Fruit fly (Drosophila melanogaster): ENCODE results near the gene Ciz1.

Gene Ciz1

DNA sequence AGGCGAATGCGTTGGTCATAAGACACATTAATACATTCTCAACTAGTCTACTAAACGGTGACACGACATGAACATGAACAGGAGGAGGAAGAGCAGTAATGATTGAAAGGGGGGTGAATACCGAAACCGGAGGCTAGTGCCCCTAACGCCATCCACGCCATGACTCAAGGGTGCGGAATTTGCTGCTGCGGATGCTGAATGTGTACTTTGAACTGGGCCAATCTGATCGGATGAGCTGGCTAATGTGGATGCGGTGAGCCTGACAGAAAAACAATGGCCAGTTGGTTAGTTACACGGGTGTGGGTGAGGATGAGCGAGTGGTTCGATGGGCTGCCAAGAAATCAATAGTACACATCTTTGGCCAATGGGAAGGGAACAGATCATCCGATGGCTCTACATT lies 783 bp upstream of the Ciz1 start:
- no peak for TF ChIP-seq dl (GFP tag; optimal IDR thresholded peaks at IDR 0.05; ENCODE audit: insufficient read depth in 1 of 2, partially characterized antibody in 2 of 2)
- no peak for TF ChIP-seq h (GFP tag; optimal IDR thresholded peaks at IDR 0.05)
- no peak for TF ChIP-seq dsf (GFP tag; optimal IDR thresholded peaks at IDR 0.05; ENCODE audit: borderline replicate concordance)
- no peak for TF ChIP-seq Vsx2 (GFP tag; optimal IDR thresholded peaks at IDR 0.05; ENCODE audit: partially characterized antibody)
- TF ChIP-seq Myc (optimal IDR thresholded peaks at IDR 0.05) = no peak
- TF ChIP-seq tai (GFP tag; optimal IDR thresholded peaks at IDR 0.05) = no peak
- TF ChIP-seq CG32264 (GFP tag; optimal IDR thresholded peaks at IDR 0.05) = no peak
- no peak for TF ChIP-seq rgr (GFP tag; optimal IDR thresholded peaks at IDR 0.05)
- TF ChIP-seq GATAd (GFP tag; optimal IDR thresholded peaks at IDR 0.05) = no peak
- TF ChIP-seq usp (GFP tag; optimal IDR thresholded peaks at IDR 0.05) = no peak
- no peak for TF ChIP-seq brk (GFP tag; optimal IDR thresholded peaks at IDR 0.05)
- no peak for TF ChIP-seq N (GFP tag; optimal IDR thresholded peaks at IDR 0.05)

DNA sequence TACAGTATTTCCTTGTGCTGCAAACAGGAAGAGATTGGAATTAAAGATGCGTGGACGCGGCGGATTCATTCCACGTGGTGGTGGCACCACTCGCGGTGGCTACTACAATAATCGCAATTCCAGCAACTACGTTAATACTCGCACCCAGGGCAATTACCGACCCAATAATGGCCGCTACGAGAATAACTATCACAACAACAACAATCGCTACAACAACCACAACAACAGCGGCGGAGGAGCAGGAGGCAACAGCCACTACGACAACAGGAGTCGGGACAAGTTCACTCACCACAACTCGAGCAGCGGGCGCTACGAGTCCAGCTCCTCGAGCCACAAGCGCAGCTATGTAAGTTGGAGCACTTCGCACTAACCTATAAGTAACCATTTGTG lies 609 bp downstream of the Ciz1 start:
- TF ChIP-seq Jra (GFP tag; optimal IDR thresholded peaks at IDR 0.05) (no peak), CG32264 (GFP tag; optimal IDR thresholded peaks at IDR 0.05) (no peak), Hr83 (GFP tag; optimal IDR thresholded peaks at IDR 0.05; ENCODE audit: poor library complexity, severe bottlenecking) (no peak), GATAd (GFP tag; optimal IDR thresholded peaks at IDR 0.05) (no peak), Dif (GFP tag; optimal IDR thresholded peaks at IDR 0.05; ENCODE audit: partially characterized antibody) (no peak), sv (GFP tag; optimal IDR thresholded peaks at IDR 0.05) (no peak), lola (GFP tag; optimal IDR thresholded peaks at IDR 0.05) (no peak), Sp1 (GFP tag; optimal IDR thresholded peaks at IDR 0.05) (no peak), dsf (GFP tag; optimal IDR thresholded peaks at IDR 0.05; ENCODE audit: borderline replicate concordance) (no peak), psq (GFP tag; optimal IDR thresholded peaks at IDR 0.05) (no peak), sage (GFP tag; optimal IDR thresholded peaks at IDR 0.05) (no peak), tai (GFP tag; optimal IDR thresholded peaks at IDR 0.05) (no peak), usp (GFP tag; optimal IDR thresholded peaks at IDR 0.05) (no peak), woc (GFP tag; optimal IDR thresholded peaks at IDR 0.05) (no peak), CG9705 (GFP tag; optimal IDR thresholded peaks at IDR 0.05) (no peak), ey (GFP tag; optimal IDR thresholded peaks at IDR 0.05) (no peak), N (GFP tag; optimal IDR thresholded peaks at IDR 0.05) (no peak), foxo (GFP tag; optimal IDR thresholded peaks at IDR 0.05) (no peak), pan (optimal IDR thresholded peaks at IDR 0.05) (no peak)

DNA sequence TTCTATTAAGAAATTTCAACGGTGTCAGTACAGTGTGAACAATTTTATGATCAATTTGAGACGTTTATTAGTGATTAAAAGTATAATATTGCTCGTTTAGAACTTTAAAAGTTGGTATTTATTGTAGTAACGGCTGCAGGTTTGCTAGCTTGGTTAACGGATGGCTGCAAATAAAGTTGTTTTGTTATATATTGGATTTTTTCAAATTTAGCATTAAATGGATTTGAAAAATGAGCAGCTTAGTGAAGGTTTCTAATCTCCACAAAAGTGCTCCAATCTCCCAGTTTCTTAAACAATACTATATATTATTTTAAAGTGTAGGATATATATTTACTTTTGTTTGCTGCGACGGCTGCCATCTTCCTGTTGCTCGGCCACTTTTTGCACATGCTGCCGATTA lies 7.6 kb downstream of the Ciz1 start:
- no peak for TF ChIP-seq CG9705 (GFP tag; optimal IDR thresholded peaks at IDR 0.05)
- TF ChIP-seq Hr83 (GFP tag; optimal IDR thresholded peaks at IDR 0.05; ENCODE audit: poor library complexity, severe bottlenecking) = no peak
- TF ChIP-seq Vsx2 (GFP tag; optimal IDR thresholded peaks at IDR 0.05; ENCODE audit: partially characterized antibody) = no peak
- no peak for TF ChIP-seq Sp1 (GFP tag; optimal IDR thresholded peaks at IDR 0.05)

DNA sequence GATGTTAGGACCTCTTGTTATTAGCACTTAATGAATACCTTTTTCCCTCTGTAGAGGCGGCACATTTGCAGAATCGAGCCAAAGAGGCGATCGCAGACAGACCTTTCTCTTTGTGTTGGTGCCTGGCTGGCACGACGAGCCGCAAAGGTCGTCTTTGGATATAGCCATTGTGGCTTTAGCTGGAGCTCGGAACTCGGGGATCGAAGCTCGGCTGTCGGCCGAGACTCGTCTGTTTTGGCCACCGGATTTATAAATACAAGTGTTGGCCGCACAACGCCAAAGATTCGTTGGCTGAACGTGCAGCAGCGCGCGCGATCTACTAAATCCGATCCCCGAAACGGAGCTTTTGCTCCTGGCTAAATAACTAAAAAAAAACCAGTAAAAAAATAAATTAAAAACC lies 14.2 kb downstream of the Ciz1 start, which contains the start of gene CG34382:
CG34382 (plus strand) TSS at position 301 of the 400 bp plus-strand sequence.
- TF ChIP-seq dmrt93B (GFP tag; optimal IDR thresholded peaks at IDR 0.05) (no peak), brk (GFP tag; optimal IDR thresholded peaks at IDR 0.05) (no peak), ey (GFP tag; optimal IDR thresholded peaks at IDR 0.05) (no peak), dsf (GFP tag; optimal IDR thresholded peaks at IDR 0.05; ENCODE audit: borderline replicate concordance) (no peak), Hr83 (GFP tag; optimal IDR thresholded peaks at IDR 0.05; ENCODE audit: poor library complexity, severe bottlenecking) (no peak), Vsx2 (GFP tag; optimal IDR thresholded peaks at IDR 0.05; ENCODE audit: partially characterized antibody) (no peak), usp (GFP tag; optimal IDR thresholded peaks at IDR 0.05) (no peak), rgr (GFP tag; optimal IDR thresholded peaks at IDR 0.05) (no peak), Abd-B (GFP tag; optimal IDR thresholded peaks at IDR 0.05) (no peak), CrebA (GFP tag; optimal IDR thresholded peaks at IDR 0.05; ENCODE audit: borderline replicate concordance) (no peak)

DNA sequence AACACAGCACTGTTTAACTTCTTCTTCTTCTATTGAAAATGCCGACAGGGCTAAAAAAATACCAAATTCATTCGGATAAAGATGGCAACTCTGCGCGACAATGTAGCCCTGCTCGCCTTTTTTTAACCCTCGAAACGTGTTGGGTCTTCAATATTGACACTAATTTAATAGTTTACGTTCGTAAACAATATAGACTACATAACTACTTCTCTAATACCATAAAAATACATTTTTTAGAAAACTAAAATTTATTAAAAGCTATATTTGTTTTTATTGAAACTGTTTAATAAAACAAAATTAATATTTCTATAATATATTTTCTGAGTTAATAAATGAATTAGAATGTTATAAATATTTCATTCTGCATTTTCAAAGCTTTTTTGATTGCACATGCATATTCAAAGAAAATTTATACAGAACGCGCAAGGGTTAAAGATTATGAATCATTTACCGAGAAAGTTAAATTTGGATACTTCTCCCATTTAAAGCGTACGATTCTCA lies 24.2 kb downstream of the Ciz1 start, which contains the start of the genes Taf2 and CalpB:
Taf2 (minus strand) TSS at position 54 of the 501 bp plus-strand sequence.
CalpB (plus strand) TSS at position 133 of the 501 bp plus-strand sequence.
- TF ChIP-seq Hr83 (GFP tag; optimal IDR thresholded peaks at IDR 0.05; ENCODE audit: poor library complexity, severe bottlenecking) (peak; percentile 29), foxo (GFP tag; optimal IDR thresholded peaks at IDR 0.05) (peak in 1 of 2 experiments; percentile 76), CG9705 (GFP tag; optimal IDR thresholded peaks at IDR 0.05) (peak; percentile 57), Abd-B (GFP tag; optimal IDR thresholded peaks at IDR 0.05) (no peak), jim (GFP tag; optimal IDR thresholded peaks at IDR 0.05) (no peak), br (GFP tag; optimal IDR thresholded peaks at IDR 0.05) (no peak), lola (GFP tag; optimal IDR thresholded peaks at IDR 0.05) (no peak), N (GFP tag; optimal IDR thresholded peaks at IDR 0.05) (no peak), woc (GFP tag; optimal IDR thresholded peaks at IDR 0.05) (peak; percentile 49), Jra (GFP tag; optimal IDR thresholded peaks at IDR 0.05) (no peak), Dfd (GFP tag; optimal IDR thresholded peaks at IDR 0.05) (no peak), HLH106 (tag; optimal IDR thresholded peaks at IDR 0.05) (peak; percentile 92), Dif (GFP tag; optimal IDR thresholded peaks at IDR 0.05; ENCODE audit: partially characterized antibody) (no peak), h (GFP tag; optimal IDR thresholded peaks at IDR 0.05) (peak; percentile 68), OdsH (GFP tag; optimal IDR thresholded peaks at IDR 0.05) (peak; percentile 80), Hr78 (GFP tag; optimal IDR thresholded peaks at IDR 0.05) (no peak), usp (GFP tag; optimal IDR thresholded peaks at IDR 0.05) (no peak), fru (GFP tag; optimal IDR thresholded peaks at IDR 0.05) (peak; percentile 51), Hnf4 (GFP tag; optimal IDR thresholded peaks at IDR 0.05) (no peak), sv (GFP tag; optimal IDR thresholded peaks at IDR 0.05) (peak; percentile 52), CG32264 (GFP tag; optimal IDR thresholded peaks at IDR 0.05) (no peak), sage (GFP tag; optimal IDR thresholded peaks at IDR 0.05) (no peak), dsf (GFP tag; optimal IDR thresholded peaks at IDR 0.05; ENCODE audit: borderline replicate concordance) (no peak), pan (optimal IDR thresholded peaks at IDR 0.05) (no peak), psq (GFP tag; optimal IDR thresholded peaks at IDR 0.05) (peak; percentile 77), Vsx2 (GFP tag; optimal IDR thresholded peaks at IDR 0.05; ENCODE audit: partially characterized antibody) (no peak), dmrt93B (GFP tag; optimal IDR thresholded peaks at IDR 0.05) (peak; percentile 77), rgr (GFP tag; optimal IDR thresholded peaks at IDR 0.05) (peak; percentile 78), Mio (GFP tag; optimal IDR thresholded peaks at IDR 0.05) (no peak)

All from whole organism, wandering third instar larva.